Worm (Caenorhabditis elegans): ENCODE measurements around the gene R07E3.1.

Gene R07E3.1

DNA sequence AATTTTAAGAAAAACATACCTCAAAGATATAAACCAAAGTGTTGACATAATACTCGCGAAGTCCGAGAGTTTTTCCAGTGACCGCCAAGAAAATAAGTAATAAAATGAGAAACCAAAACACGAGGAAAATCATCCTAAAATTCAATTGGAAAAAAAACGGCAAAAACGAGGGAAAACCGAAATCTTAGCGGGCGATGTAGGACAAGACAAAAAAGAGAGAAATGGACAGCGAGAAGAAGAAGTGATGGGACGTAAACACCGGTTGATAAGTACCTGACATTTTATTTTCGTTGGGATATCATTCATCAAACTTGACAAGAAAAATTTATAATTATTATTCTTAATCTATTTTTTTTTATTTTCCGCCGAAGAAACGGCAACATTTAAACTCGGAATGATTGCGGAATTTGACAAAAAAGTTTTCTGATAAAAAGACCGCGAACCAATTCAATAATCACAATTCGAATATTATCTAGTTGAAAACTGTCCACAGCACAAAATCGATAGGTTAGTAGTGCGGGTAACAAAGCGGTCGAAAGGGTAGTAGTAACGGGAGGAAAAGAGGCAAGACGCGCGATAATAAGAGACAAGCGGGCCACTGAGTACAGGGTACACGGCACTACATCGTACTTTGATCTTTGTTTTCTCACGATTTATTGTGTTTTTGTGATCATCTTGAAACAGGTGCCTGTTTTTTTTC is 13.5 kb downstream of the R07E3.1 start, which contains the start of gene acl-5 (continued):
- TF ChIP-seq tag-97 (GFP tag; IDR thresholded peaks at IDR 0.05) = no peak
- TF ChIP-seq pha-4 (GFP tag; IDR thresholded peaks at IDR 0.05) = no peak
- no peak for TF ChIP-seq pha-4 (tag; optimal IDR thresholded peaks at IDR 0.05)
- peak; percentile 27 for TF ChIP-seq nhr-28 (tag; optimal IDR thresholded peaks at IDR 0.05)
- TF ChIP-seq mxl-2 (GFP tag; conservative IDR thresholded peaks at IDR 0.05) = no peak

DNA sequence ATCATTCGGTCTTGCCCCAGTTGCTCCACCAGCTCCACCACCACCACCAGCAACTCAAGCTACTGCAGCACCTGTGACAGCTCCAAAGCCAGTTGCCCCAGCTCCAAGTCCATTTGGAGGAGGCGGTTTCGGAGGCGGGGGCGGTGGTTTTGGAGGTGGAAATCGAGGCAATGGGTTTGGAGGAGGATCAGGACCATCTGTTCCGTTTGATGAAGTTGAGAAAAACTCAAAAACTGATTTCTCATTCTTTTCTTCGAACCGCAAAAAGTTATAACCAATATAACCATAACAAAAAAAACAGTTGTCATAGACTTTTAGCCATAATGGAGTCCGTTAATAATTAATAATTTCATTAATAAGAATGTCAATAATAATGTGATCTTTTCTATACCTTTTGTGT is 19.6 kb downstream of the R07E3.1 start:
- TF ChIP-seq set-16 (GFP tag; IDR thresholded peaks at IDR 0.05) = peak; percentile 79
- TF ChIP-seq hmg-1.1 (GFP tag; IDR thresholded peaks at IDR 0.05) = no peak
- TF ChIP-seq aha-1 (tag) = peak; percentile 93
- TF ChIP-seq F10B5.3 (tag; optimal IDR thresholded peaks at IDR 0.05) = no peak
- TF ChIP-seq mxl-3 (GFP tag; optimal IDR thresholded peaks at IDR 0.05) = no peak

DNA sequence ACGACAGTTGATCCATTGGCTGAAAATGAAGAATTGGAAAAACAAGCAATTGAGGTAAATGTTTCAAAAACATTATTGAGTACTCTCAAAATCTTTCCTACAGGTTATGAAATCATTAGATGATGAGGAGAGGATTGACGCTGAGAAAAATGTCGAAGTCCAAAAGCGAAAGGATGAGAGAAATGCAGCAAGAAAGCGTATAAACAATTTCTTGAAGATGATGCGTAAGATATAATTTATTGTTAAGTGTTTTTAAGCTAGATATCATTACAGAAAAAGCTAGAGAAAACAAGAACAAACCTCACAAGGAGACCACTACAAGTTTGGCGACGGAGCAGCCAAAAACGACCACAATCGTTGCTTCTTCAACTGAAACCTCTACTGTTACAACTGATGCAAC is 21.3 kb downstream of the R07E3.1 start:
- TF ChIP-seq unc-62 (GFP tag; optimal IDR thresholded peaks at IDR 0.05 in 1 of 2) (peak in 1 of 2 experiments; percentile 65), unc-62 (tag; optimal IDR thresholded peaks at IDR 0.05) (no peak), mxl-2 (GFP tag; conservative IDR thresholded peaks at IDR 0.05) (no peak)

DNA sequence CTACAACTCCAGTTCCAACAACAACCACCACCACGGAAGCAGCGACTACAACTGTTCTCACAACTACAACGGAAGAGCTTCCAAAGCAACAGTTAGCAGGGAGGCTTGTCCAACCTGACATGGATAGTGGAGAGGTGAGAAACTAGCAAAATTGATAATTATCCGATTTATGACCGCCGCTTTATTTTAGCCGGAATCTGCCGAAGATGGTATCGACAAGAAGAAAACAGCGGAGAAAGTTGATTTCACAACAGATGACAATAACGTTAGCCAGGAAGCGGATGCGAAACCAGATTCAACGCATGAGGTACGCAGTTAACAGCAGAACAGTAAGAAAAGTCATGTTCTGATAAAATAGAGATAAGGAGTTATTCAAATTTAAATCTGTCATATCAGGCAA is 22.5 kb downstream of the R07E3.1 start:
- TF ChIP-seq daf-8 (GFP tag; IDR thresholded peaks at IDR 0.05) (no peak), aha-1 (tag) (peak; percentile 68)

DNA sequence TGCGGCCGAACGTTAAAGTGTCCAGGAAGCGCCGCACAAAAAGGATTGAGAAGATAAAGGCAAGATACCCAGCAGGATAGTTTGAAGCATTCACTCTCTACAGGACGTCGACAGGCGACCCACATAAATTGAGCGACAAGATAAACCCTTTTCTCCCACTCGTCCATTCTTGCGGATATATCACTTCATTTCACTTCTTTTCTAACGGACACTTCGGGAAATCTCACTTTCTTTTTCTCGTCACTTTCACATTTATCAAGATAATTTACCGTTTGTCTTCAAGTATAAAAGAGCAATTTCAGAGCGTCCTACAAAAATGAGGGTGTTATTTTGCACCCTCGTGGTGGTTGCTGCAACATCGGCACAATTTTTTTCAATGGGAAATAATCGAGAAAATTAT is 23.4 kb downstream of the R07E3.1 start, which contains the start of gene R07E3.6:
Gene R07E3.6 (plus strand): TSS at position 158 of the 400 bp plus-strand sequence.
- no peak for TF ChIP-seq arid-1 (GFP tag; conservative IDR thresholded peaks at IDR 0.05)
- no peak for TF ChIP-seq zip-2 (tag; optimal IDR thresholded peaks at IDR 0.05)
- no peak for TF ChIP-seq ZK546.5 (tag; optimal IDR thresholded peaks at IDR 0.05)
- peak in 1 of 2 experiments; percentile 34 for TF ChIP-seq unc-62 (GFP tag; optimal IDR thresholded peaks at IDR 0.05 in 1 of 2)
- no peak for TF ChIP-seq unc-62 (tag; optimal IDR thresholded peaks at IDR 0.05)

DNA sequence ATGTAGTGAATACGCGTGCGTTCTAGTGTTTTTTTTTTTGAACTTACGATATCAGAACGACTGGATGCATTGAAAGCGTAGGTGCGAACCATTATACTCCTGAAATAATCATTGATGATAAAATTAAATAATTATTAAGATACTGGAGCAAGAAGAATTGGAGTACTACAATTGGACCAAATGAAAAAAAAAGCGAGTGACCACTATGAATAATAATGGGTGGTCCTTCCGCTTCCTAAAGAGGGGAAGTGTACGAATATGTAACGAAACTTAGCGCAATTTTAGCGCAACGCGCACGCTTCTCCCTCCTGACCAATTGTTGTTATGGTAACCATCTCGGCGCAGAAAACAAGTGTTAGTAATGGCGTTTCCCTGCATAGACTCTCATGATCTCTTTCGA is 25.1 kb downstream of the R07E3.1 start, which contains the start of gene F41E7.9:
Gene F41E7.9 (minus strand): TSS at position 101 of the 400 bp plus-strand sequence.
- no peak for TF ChIP-seq zfp-3 (GFP tag; conservative IDR thresholded peaks at IDR 0.05)
- TF ChIP-seq tra-1 (GFP tag; IDR thresholded peaks at IDR 0.05) = no peak
- TF ChIP-seq ztf-7 (tag; optimal IDR thresholded peaks at IDR 0.05) = no peak
- TF ChIP-seq nhr-48 (tag; optimal IDR thresholded peaks at IDR 0.05) = no peak
- no peak for TF ChIP-seq unc-39 (tag; optimal IDR thresholded peaks at IDR 0.05)
- TF ChIP-seq nhr-42 (GFP tag; IDR thresholded peaks at IDR 0.05) = no peak
- no peak for TF ChIP-seq ceh-62 (tag; optimal IDR thresholded peaks at IDR 0.05)
- no peak for TF ChIP-seq rbr-2 (tag; optimal IDR thresholded peaks at IDR 0.05)
- no peak for TF ChIP-seq T20F7.1 (GFP tag; optimal IDR thresholded peaks at IDR 0.05)
- TF ChIP-seq zip-11 (GFP tag; IDR thresholded peaks at IDR 0.05) = no peak
- no peak for TF ChIP-seq F26F4.8 (GFP tag; conservative IDR thresholded peaks at IDR 0.05)
- TF ChIP-seq F10B5.3 (tag; optimal IDR thresholded peaks at IDR 0.05) = no peak

DNA sequence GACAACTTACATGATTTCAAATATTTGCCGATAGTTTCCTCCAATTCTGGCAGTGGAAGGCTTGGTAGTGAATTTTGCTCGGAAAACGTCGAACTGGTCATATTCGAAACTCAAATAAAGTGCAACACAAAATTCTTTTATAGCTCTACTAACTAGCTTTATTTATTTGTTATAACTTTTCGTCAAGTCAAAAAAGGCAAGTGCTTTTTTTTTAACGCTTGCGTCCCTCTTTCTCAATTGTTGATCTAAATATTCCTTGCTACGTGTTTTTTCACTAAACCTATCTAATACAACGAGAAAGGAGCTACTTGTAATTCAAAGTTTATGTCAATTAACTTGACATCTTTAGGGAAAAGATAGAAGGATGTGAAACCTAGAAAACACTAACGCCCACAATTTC is 30.6 kb downstream of the R07E3.1 start, which contains the start of gene F41E7.6:
Gene F41E7.6 (minus strand): TSS at position 101 of the 400 bp plus-strand sequence.
- TF ChIP-seq F26F4.8 (GFP tag; conservative IDR thresholded peaks at IDR 0.05) (no peak), ceh-62 (tag; optimal IDR thresholded peaks at IDR 0.05) (no peak), spr-1 (tag; optimal IDR thresholded peaks at IDR 0.05) (no peak), zfp-3 (GFP tag; conservative IDR thresholded peaks at IDR 0.05) (no peak), T20F7.1 (GFP tag; optimal IDR thresholded peaks at IDR 0.05) (no peak), nhr-41 (GFP tag; IDR thresholded peaks at IDR 0.05) (no peak), ceh-20 (GFP tag; IDR thresholded peaks at IDR 0.05) (no peak), ceh-28 (tag; optimal IDR thresholded peaks at IDR 0.05) (no peak), madf-9 (GFP tag; conservative IDR thresholded peaks at IDR 0.05) (no peak), ZK546.5 (tag; optimal IDR thresholded peaks at IDR 0.05) (no peak), snpc-1.2 (GFP tag; IDR thresholded peaks at IDR 0.05) (no peak), daf-8 (GFP tag; IDR thresholded peaks at IDR 0.05) (no peak), nhr-77 (tag; optimal IDR thresholded peaks at IDR 0.05) (no peak), set-16 (GFP tag; IDR thresholded peaks at IDR 0.05) (no peak), mes-2 (tag; optimal IDR thresholded peaks at IDR 0.05; ENCODE audit: poor library complexity, severe bottlenecking) (no peak), zip-11 (GFP tag; IDR thresholded peaks at IDR 0.05) (no peak), ctbp-1 (GFP tag; IDR thresholded peaks at IDR 0.05) (no peak), fos-1 (tag; optimal IDR thresholded peaks at IDR 0.05) (no peak)
